Worm (Caenorhabditis elegans) whole organism, L1 larva: ENCODE data around the gene W04E12.4.

ENCODE experiments used
- C16A3.4 ChIP-seq: fragments of 150-350 bp; optimal IDR thresholded peaks from 2 replicates; lab custom pipeline; 2014; ENCODE audit warnings: missing biosample characterization, missing genetic modification characterization
- Y116A8C.19 ChIP-seq: sonication (generic microtip); optimal IDR thresholded peaks from 2 replicates; lab custom pipeline; 2016; ENCODE audit warnings: missing compliant biosample characterization, missing genetic modification characterization, borderline replicate concordance
- ama-1 ChIP-seq: fragments of 150-350 bp; optimal IDR thresholded peaks from 2 replicates; lab custom pipeline; 2014
- ceh-63 ChIP-seq: fragments of 200-800 bp; sonication (Bioruptor generic); optimal IDR thresholded peaks from 2 replicates; lab custom pipeline; 2018; ENCODE audit warnings: mild to moderate bottlenecking, missing genetic modification characterization, missing compliant biosample characterization
- ceh-8 ChIP-seq: fragments of 200-800 bp; sonication (Bioruptor generic); optimal IDR thresholded peaks from 2 replicates; lab custom pipeline; 2018; ENCODE audit warnings: mild to moderate bottlenecking, missing genetic modification characterization, moderate library complexity, missing compliant biosample characterization
- dpl-1 ChIP-seq, 3 experiments: fragments of 150-350 bp in 2 of 3; sonication (generic microtip) in 1 of 3; optimal IDR thresholded peaks; 2 replicates each; lab custom pipeline; 2014 to 2017; ENCODE audit warnings: missing biosample characterization in 3 of 3, missing genetic modification characterization in 3 of 3, missing genetic modification reagents in 3 of 3
- dsc-1 ChIP-seq: sonication (generic microtip); optimal IDR thresholded peaks from 2 replicates; lab custom pipeline; 2016; ENCODE audit warnings: mild to moderate bottlenecking, missing genetic modification characterization, missing compliant biosample characterization
- efl-1 ChIP-seq, 4 experiments: fragments of 150-350 bp; optimal IDR thresholded peaks in 3 of 4; peaks in 1 of 4; 1 replicate in 1 of 4; 2 replicates in 3 of 4; lab custom pipeline; 2014; ENCODE audit warnings: missing biosample characterization in 2 of 4, missing genetic modification characterization in 2 of 4, missing genetic modification reagents in 2 of 4
- efl-3 ChIP-seq: fragments of 200-800 bp; sonication (Bioruptor generic); optimal IDR thresholded peaks from 2 replicates; lab custom pipeline; 2018; ENCODE audit warnings: mild to moderate bottlenecking, missing genetic modification characterization, missing compliant biosample characterization
- egl-27 ChIP-seq, 2 experiments: fragments of 150-350 bp in 1 of 2; sonication (generic microtip); optimal IDR thresholded peaks; 3 replicates each; lab custom pipeline; 2017 to 2018; ENCODE audit warnings: missing biosample characterization in 2 of 2, missing genetic modification characterization in 2 of 2, missing genetic modification reagents in 2 of 2
- fkh-10 ChIP-seq: sonication (generic microtip); optimal IDR thresholded peaks from 2 replicates; lab custom pipeline; 2017; ENCODE audit warnings: missing biosample characterization, missing genetic modification reagents, missing genetic modification characterization
- grh-1 ChIP-seq: fragments of 200-800 bp; sonication (Bioruptor generic); IDR thresholded peaks from 2 replicates; pipeline ENCODE4 v1.3.6; 2022; ENCODE audit warnings: missing genetic modification reagents, missing genetic modification characterization, missing compliant biosample characterization
- hlh-17 ChIP-seq: fragments of 200-800 bp; sonication (Bioruptor generic); optimal IDR thresholded peaks from 2 replicates; lab custom pipeline; 2018; ENCODE audit warnings: missing genetic modification characterization, mild to moderate bottlenecking, missing compliant biosample characterization, moderate library complexity, borderline replicate concordance
- irx-1 ChIP-seq: sonication (generic microtip); optimal IDR thresholded peaks from 2 replicates; lab custom pipeline; 2016; ENCODE audit warnings: missing genetic modification characterization, missing compliant biosample characterization
- isw-1 ChIP-seq: fragments of 200-800 bp; sonication (Bioruptor generic); IDR thresholded peaks from 2 replicates; pipeline ENCODE4 v1.3.6; 2022; ENCODE audit warnings: missing genetic modification characterization, missing compliant biosample characterization
- lin-39 ChIP-seq: fragments of 150-350 bp; optimal IDR thresholded peaks from 2 replicates; lab custom pipeline; 2014; ENCODE audit warnings: missing biosample characterization, missing genetic modification reagents, missing genetic modification characterization
- lir-3 ChIP-seq: sonication (generic microtip); optimal IDR thresholded peaks from 2 replicates; lab custom pipeline; 2016; ENCODE audit warnings: mild to moderate bottlenecking, missing genetic modification characterization, moderate library complexity, missing compliant biosample characterization; ENCODE audit not compliant: poor library complexity
- nhr-11 ChIP-seq: fragments of 150-350 bp; optimal IDR thresholded peaks from 2 replicates; lab custom pipeline; 2014; ENCODE audit warnings: missing biosample characterization, missing genetic modification characterization
- nhr-12 ChIP-seq: sonication (generic microtip); optimal IDR thresholded peaks from 2 replicates; lab custom pipeline; 2017; ENCODE audit warnings: missing biosample characterization, missing genetic modification characterization
- nhr-19 ChIP-seq: fragments of 200-800 bp; sonication (Bioruptor generic); conservative IDR thresholded peaks from 2 replicates; pipeline ENCODE4 v1.3.6; 2022; ENCODE audit warnings: missing genetic modification characterization, missing compliant biosample characterization
- nhr-237 ChIP-seq: fragments of 150-350 bp; optimal IDR thresholded peaks from 2 replicates; lab custom pipeline; 2014; ENCODE audit warnings: missing biosample characterization, missing genetic modification characterization
- nhr-47 ChIP-seq: sonication (generic microtip); optimal IDR thresholded peaks from 2 replicates; lab custom pipeline; 2016; ENCODE audit warnings: mild to moderate bottlenecking, missing genetic modification characterization, moderate library complexity, missing compliant biosample characterization
- nhr-71 ChIP-seq: sonication (generic microtip); optimal IDR thresholded peaks from 2 replicates; lab custom pipeline; 2016; ENCODE audit warnings: mild to moderate bottlenecking, missing genetic modification characterization, moderate library complexity, missing compliant biosample characterization
- nhr-90 ChIP-seq: sonication (generic microtip); optimal IDR thresholded peaks from 2 replicates; lab custom pipeline; 2016; ENCODE audit warnings: mild to moderate bottlenecking, missing genetic modification characterization, missing compliant biosample characterization; ENCODE audit not compliant: poor library complexity
- pag-3 ChIP-seq: sonication (generic microtip); optimal IDR thresholded peaks from 2 replicates; lab custom pipeline; 2017; ENCODE audit warnings: missing genetic modification characterization, mild to moderate bottlenecking, missing compliant biosample characterization, antibody characterized with exemption, borderline replicate concordance; ENCODE audit not compliant: insufficient read depth
- pax-3 ChIP-seq: fragments of 200-800 bp; sonication (Bioruptor generic); optimal IDR thresholded peaks from 2 replicates; lab custom pipeline; 2018; ENCODE audit warnings: mild to moderate bottlenecking, missing genetic modification characterization, moderate library complexity, missing compliant biosample characterization
- pqm-1 ChIP-seq: sonication (generic microtip); optimal IDR thresholded peaks from 3 replicates; lab custom pipeline; 2017; ENCODE audit warnings: missing biosample characterization, missing genetic modification characterization
- skn-1 ChIP-seq: fragments of 150-350 bp; optimal IDR thresholded peaks from 2 replicates; lab custom pipeline; 2014; ENCODE audit warnings: missing biosample characterization, missing genetic modification characterization
- snpc-4 ChIP-seq: fragments of 150-350 bp; optimal IDR thresholded peaks from 2 replicates; lab custom pipeline; 2014; ENCODE audit warnings: missing biosample characterization, missing genetic modification characterization
- sox-4 ChIP-seq: sonication (generic microtip); optimal IDR thresholded peaks from 2 replicates; lab custom pipeline; 2016; ENCODE audit warnings: missing genetic modification characterization, missing compliant biosample characterization
- zag-1 ChIP-seq: fragments of 150-350 bp; optimal IDR thresholded peaks from 2 replicates; lab custom pipeline; 2014; ENCODE audit warnings: missing biosample characterization, missing genetic modification characterization
- zip-4 ChIP-seq: fragments of 200-800 bp; sonication (Bioruptor generic); optimal IDR thresholded peaks from 2 replicates; lab custom pipeline; 2018; ENCODE audit warnings: mild to moderate bottlenecking, missing genetic modification characterization, moderate library complexity, missing compliant biosample characterization
- ztf-11 ChIP-seq, 2 experiments: sonication (generic microtip); optimal IDR thresholded peaks; 2 replicates each; lab custom pipeline; 2016 to 2017; ENCODE audit warnings: missing genetic modification characterization in 2 of 2, missing biosample characterization in 1 of 2, missing compliant biosample characterization in 1 of 2
- ztf-4 ChIP-seq: fragments of 150-350 bp; optimal IDR thresholded peaks from 2 replicates; lab custom pipeline; 2014; ENCODE audit warnings: missing biosample characterization, missing genetic modification characterization

W04E12.4 gene

DNA sequence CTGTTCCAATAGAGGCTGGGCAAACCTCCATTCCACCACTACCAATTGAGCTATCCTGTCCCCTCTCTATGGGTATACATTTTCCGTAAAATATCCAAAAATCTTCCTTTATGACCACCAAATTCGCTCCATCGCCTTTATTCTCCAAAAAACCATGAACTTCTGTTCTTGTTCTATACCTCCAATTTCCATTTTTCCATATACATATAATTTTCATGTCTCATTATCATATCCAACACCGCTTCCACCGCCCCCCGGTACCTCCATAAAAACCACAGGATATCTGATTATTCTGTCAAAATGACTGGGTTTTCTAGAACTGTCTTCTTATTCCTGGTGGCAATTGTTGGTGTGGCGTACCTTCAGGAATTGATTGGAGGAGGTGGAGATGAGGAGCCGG, 27.6 kb upstream of the W04E12.4 start, which contains the start of gene Y43F8C.17:
Gene Y43F8C.17 (plus strand): TSS at position 301 of the 400 bp plus-strand sequence.
- TF ChIP-seq egl-27 (tag; optimal IDR thresholded peaks at IDR 0.05; lab: Kevin White, UChicago) (no peak), irx-1 (tag; lab: Kevin White, UChicago) (no peak), zip-4 (GFP tag; lab: Kevin White, UChicago) (no peak), nhr-47 (tag; lab: Kevin White, UChicago) (no peak), nhr-90 (tag; lab: Kevin White, UChicago) (no peak), hlh-17 (GFP tag; lab: Kevin White, UChicago) (no peak), grh-1 (no peak), nhr-71 (no peak), dpl-1 (GFP tag; optimal IDR thresholded peaks at IDR 0.05; lab: Kevin White, UChicago) (no peak), ceh-63 (GFP tag; lab: Kevin White, UChicago) (no peak), nhr-237 (tag; lab: Kevin White, UChicago) (no peak), isw-1 (GFP tag; lab: Robert Waterston, UW) (no peak), sox-4 (tag; lab: Kevin White, UChicago) (no peak), skn-1 (tag; lab: Kevin White, UChicago) (no peak), ztf-4 (tag; lab: Kevin White, UChicago) (no peak), pax-3 (tag; lab: Kevin White, UChicago) (no peak)

DNA sequence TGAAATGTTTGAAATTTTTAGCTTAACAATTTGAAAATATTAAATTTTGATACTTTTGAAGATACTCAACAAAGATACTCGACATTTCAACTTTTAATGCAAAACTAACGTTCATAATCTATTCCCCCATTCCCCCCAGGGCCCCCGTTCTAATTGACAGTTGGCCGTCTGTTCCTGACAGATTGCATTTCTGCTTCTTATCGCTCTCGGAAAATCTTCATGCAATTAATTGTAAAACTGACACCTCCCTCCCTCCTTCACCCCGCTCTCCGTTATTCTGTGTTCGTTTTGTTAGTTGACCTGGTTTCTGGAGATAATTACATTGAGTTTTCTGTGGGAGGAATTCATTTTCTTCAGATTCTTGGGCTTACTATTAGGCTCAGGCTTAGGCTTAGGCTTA, 25.5 kb upstream of the W04E12.4 start:
- no peak for TF ChIP-seq ama-1 (lab: Kevin White, UChicago)
- no peak for TF ChIP-seq ceh-8 (GFP tag; lab: Kevin White, UChicago)
- TF ChIP-seq ztf-11 (tag; optimal IDR thresholded peaks at IDR 0.05; lab: Kevin White, UChicago): no peak
- no peak for TF ChIP-seq isw-1 (GFP tag; lab: Robert Waterston, UW)
- no peak for TF ChIP-seq zag-1 (tag; lab: Kevin White, UChicago)
- TF ChIP-seq efl-3: no peak

DNA sequence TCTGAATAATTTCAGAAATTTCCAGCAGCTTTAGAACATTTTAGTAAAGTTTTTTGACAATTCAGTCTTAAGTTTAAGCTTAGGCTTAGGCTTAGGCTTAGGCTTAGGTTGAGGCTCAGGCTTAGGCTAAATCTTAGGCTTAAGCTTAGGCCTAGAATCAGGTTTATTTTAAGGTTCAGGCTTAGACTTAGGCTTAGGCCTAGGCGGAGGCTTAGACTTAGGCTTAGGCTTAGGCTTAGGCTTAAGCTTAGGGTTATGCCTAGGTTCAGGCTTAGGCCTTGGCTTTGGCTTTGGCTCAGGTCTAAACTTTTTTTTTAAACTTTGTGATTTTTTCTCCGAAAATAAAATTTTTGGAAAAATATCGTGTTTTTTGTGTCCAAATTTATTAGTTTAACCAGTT, 24.7 kb upstream of the W04E12.4 start:
- no peak for TF ChIP-seq Y116A8C.19 (tag; lab: Kevin White, UChicago)
- TF ChIP-seq egl-27 (tag; optimal IDR thresholded peaks at IDR 0.05; lab: Kevin White, UChicago): no peak
- no peak for TF ChIP-seq snpc-4 (tag; lab: Kevin White, UChicago)
- no peak for TF ChIP-seq efl-1 (optimal IDR thresholded peaks at IDR 0.05; lab: Kevin White, UChicago)
- no peak for TF ChIP-seq efl-1 (GFP tag; optimal IDR thresholded peaks at IDR 0.05 in 1 of 2; lab: Kevin White, UChicago)
- TF ChIP-seq lin-39 (tag; lab: Kevin White, UChicago): no peak
- TF ChIP-seq nhr-11 (tag; lab: Kevin White, UChicago): no peak
- TF ChIP-seq fkh-10 (GFP tag; lab: Kevin White, UChicago): no peak
- no peak for TF ChIP-seq dsc-1 (tag; lab: Kevin White, UChicago)
- no peak for TF ChIP-seq pqm-1 (tag; lab: Kevin White, UChicago)
- TF ChIP-seq irx-1 (tag; lab: Kevin White, UChicago): no peak
- TF ChIP-seq dpl-1 (GFP tag; optimal IDR thresholded peaks at IDR 0.05; lab: Kevin White, UChicago): no peak
- no peak for TF ChIP-seq nhr-19 (GFP tag; lab: Robert Waterston, UW)
- TF ChIP-seq, all 84 proteins: peak for 0

DNA sequence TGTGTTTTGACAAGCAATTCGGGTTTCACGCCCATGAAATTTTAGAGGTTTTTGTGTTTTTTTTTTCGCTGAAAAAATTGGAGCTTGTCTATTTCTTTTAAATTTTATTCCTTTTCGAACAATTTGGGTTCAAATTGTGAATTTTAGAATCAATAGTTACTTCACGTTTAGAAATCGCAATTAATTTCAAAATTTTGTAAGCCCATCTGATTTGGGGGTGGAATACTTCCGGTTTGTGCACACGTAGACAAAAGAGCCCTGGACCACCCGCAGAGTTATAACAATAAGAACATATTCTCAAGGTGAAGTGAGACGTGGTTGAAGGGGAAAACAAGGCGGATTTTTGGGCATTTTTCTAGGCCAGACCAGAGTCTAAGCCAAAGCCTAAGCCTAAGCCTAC, 24.2 kb upstream of the W04E12.4 start, which contains the start of gene Y116F11A.6:
Gene Y116F11A.6 (plus strand): TSS at position 301 of the 400 bp plus-strand sequence.
- TF ChIP-seq nhr-12 (tag; lab: Kevin White, UChicago): no peak
- TF ChIP-seq C16A3.4: no peak
- TF ChIP-seq pag-3 (tag; lab: Kevin White, UChicago): no peak
- no peak for TF ChIP-seq ama-1 (lab: Kevin White, UChicago)
- no peak for TF ChIP-seq lir-3 (tag; lab: Kevin White, UChicago)
- TF ChIP-seq nhr-71: no peak
